Worm (Caenorhabditis elegans) whole organism, L1 larva: ENCODE measurements around the gene nhr-72.

Experiments
- C34B4.2 ChIP-seq: sonication (generic microtip); optimal IDR thresholded peaks from 2 replicates; lab custom pipeline; 2017; ENCODE audit warnings: mild to moderate bottlenecking, missing genetic modification characterization, missing compliant biosample characterization
- F16B12.6 ChIP-seq: fragments of 150-350 bp; optimal IDR thresholded peaks from 2 replicates; lab custom pipeline; 2014; ENCODE audit warnings: missing biosample characterization, missing genetic modification characterization
- Y116A8C.19 ChIP-seq: sonication (generic microtip); optimal IDR thresholded peaks from 2 replicates; lab custom pipeline; 2016; ENCODE audit warnings: missing compliant biosample characterization, missing genetic modification characterization, borderline replicate concordance
- alr-1 ChIP-seq: fragments of 200-800 bp; sonication (Bioruptor generic); optimal IDR thresholded peaks from 2 replicates; lab custom pipeline; 2018; ENCODE audit warnings: borderline replicate concordance, mild to moderate bottlenecking, missing genetic modification characterization, missing compliant biosample characterization
- ceh-88 ChIP-seq: fragments of 200-800 bp; sonication (Bioruptor generic); IDR thresholded peaks from 2 replicates; pipeline ENCODE4 v1.3.6; 2022; ENCODE audit warnings: missing genetic modification characterization, missing compliant biosample characterization
- ceh-90 ChIP-seq: sonication (generic microtip); optimal IDR thresholded peaks from 2 replicates; lab custom pipeline; 2016; ENCODE audit warnings: missing genetic modification characterization, missing compliant biosample characterization
- ces-1 ChIP-seq: fragments of 150-350 bp; optimal IDR thresholded peaks from 2 replicates; lab custom pipeline; 2014; ENCODE audit warnings: missing biosample characterization, missing genetic modification reagents, missing genetic modification characterization
- dsc-1 ChIP-seq: sonication (generic microtip); optimal IDR thresholded peaks from 2 replicates; lab custom pipeline; 2016; ENCODE audit warnings: mild to moderate bottlenecking, missing genetic modification characterization, missing compliant biosample characterization
- efl-3 ChIP-seq: fragments of 200-800 bp; sonication (Bioruptor generic); optimal IDR thresholded peaks from 2 replicates; lab custom pipeline; 2018; ENCODE audit warnings: mild to moderate bottlenecking, missing genetic modification characterization, missing compliant biosample characterization
- egl-13 ChIP-seq: sonication (generic microtip); optimal IDR thresholded peaks from 2 replicates; lab custom pipeline; 2016; ENCODE audit warnings: missing genotype, missing genetic modification reagents, missing genetic modification characterization, missing compliant biosample characterization
- egl-27 ChIP-seq, 2 experiments: fragments of 150-350 bp in 1 of 2; sonication (generic microtip); optimal IDR thresholded peaks; 3 replicates each; lab custom pipeline; 2017 to 2018; ENCODE audit warnings: missing biosample characterization in 2 of 2, missing genetic modification characterization in 2 of 2, missing genetic modification reagents in 2 of 2
- fkh-10 ChIP-seq: sonication (generic microtip); optimal IDR thresholded peaks from 2 replicates; lab custom pipeline; 2017; ENCODE audit warnings: missing biosample characterization, missing genetic modification reagents, missing genetic modification characterization
- jun-1 ChIP-seq: fragments of 150-350 bp; optimal IDR thresholded peaks from 2 replicates; lab custom pipeline; 2014; ENCODE audit warnings: missing biosample characterization, missing genetic modification reagents, missing genetic modification characterization
- lin-15B ChIP-seq: fragments of 150-350 bp; sonication (generic microtip); optimal IDR thresholded peaks from 3 replicates; lab custom pipeline; 2014; ENCODE audit warnings: missing biosample characterization, missing genetic modification characterization
- lin-39 ChIP-seq: fragments of 150-350 bp; optimal IDR thresholded peaks from 2 replicates; lab custom pipeline; 2014; ENCODE audit warnings: missing biosample characterization, missing genetic modification reagents, missing genetic modification characterization
- lsy-2 ChIP-seq, 2 experiments: fragments of 150-350 bp; optimal IDR thresholded peaks; 2 replicates each; lab custom pipeline; 2014; ENCODE audit warnings: missing biosample characterization in 2 of 2, missing genetic modification characterization in 2 of 2
- mab-9 ChIP-seq: fragments of 200-800 bp; sonication (Bioruptor generic); IDR thresholded peaks from 2 replicates; pipeline ENCODE4 v1.3.6; 2022; ENCODE audit warnings: missing genetic modification reagents, missing genetic modification characterization, missing compliant biosample characterization
- mep-1 ChIP-seq: fragments of 150-350 bp; optimal IDR thresholded peaks from 2 replicates; lab custom pipeline; 2014; ENCODE audit warnings: missing biosample characterization, missing genetic modification characterization
- nhr-237 ChIP-seq: fragments of 150-350 bp; optimal IDR thresholded peaks from 2 replicates; lab custom pipeline; 2014; ENCODE audit warnings: missing biosample characterization, missing genetic modification characterization
- nhr-47 ChIP-seq: sonication (generic microtip); optimal IDR thresholded peaks from 2 replicates; lab custom pipeline; 2016; ENCODE audit warnings: mild to moderate bottlenecking, missing genetic modification characterization, moderate library complexity, missing compliant biosample characterization
- nhr-76 ChIP-seq: sonication (generic microtip); optimal IDR thresholded peaks from 2 replicates; lab custom pipeline; 2017; ENCODE audit warnings: missing biosample characterization, missing genetic modification characterization
- nhr-85 ChIP-seq: sonication (generic microtip); peaks from one replicate; lab custom pipeline; 2016; ENCODE audit warnings: missing genetic modification characterization, inconsistent platforms, missing compliant biosample characterization
- nhr-90 ChIP-seq: sonication (generic microtip); optimal IDR thresholded peaks from 2 replicates; lab custom pipeline; 2016; ENCODE audit warnings: mild to moderate bottlenecking, missing genetic modification characterization, missing compliant biosample characterization; ENCODE audit not compliant: poor library complexity
- pqm-1 ChIP-seq: sonication (generic microtip); optimal IDR thresholded peaks from 3 replicates; lab custom pipeline; 2017; ENCODE audit warnings: missing biosample characterization, missing genetic modification characterization
- rnt-1 ChIP-seq: sonication (generic microtip); optimal IDR thresholded peaks from 2 replicates; lab custom pipeline; 2016; ENCODE audit warnings: mild to moderate bottlenecking, missing genetic modification characterization, moderate library complexity, missing compliant biosample characterization
- snu-23 ChIP-seq: sonication (generic microtip); optimal IDR thresholded peaks from 2 replicates; lab custom pipeline; 2016; ENCODE audit warnings: missing genetic modification characterization, missing compliant biosample characterization
- sox-4 ChIP-seq: sonication (generic microtip); optimal IDR thresholded peaks from 2 replicates; lab custom pipeline; 2016; ENCODE audit warnings: missing genetic modification characterization, missing compliant biosample characterization
- tbx-2 ChIP-seq: sonication (generic microtip); optimal IDR thresholded peaks from 2 replicates; lab custom pipeline; 2016; ENCODE audit warnings: missing genetic modification characterization, missing compliant biosample characterization
- tlp-1 ChIP-seq: fragments of 150-350 bp; optimal IDR thresholded peaks from 2 replicates; lab custom pipeline; 2014; ENCODE audit warnings: missing biosample characterization, missing genetic modification characterization
- unc-130 ChIP-seq: fragments of 150-350 bp; optimal IDR thresholded peaks from 2 replicates; lab custom pipeline; 2017; ENCODE audit warnings: missing biosample characterization, missing genetic modification characterization, inconsistent platforms
- unc-30 ChIP-seq: sonication (generic microtip); optimal IDR thresholded peaks from 2 replicates; lab custom pipeline; 2017; ENCODE audit warnings: missing biosample characterization, missing genetic modification characterization
- ztf-4 ChIP-seq: fragments of 150-350 bp; optimal IDR thresholded peaks from 2 replicates; lab custom pipeline; 2014; ENCODE audit warnings: missing biosample characterization, missing genetic modification characterization

nhr-72 gene

DNA sequence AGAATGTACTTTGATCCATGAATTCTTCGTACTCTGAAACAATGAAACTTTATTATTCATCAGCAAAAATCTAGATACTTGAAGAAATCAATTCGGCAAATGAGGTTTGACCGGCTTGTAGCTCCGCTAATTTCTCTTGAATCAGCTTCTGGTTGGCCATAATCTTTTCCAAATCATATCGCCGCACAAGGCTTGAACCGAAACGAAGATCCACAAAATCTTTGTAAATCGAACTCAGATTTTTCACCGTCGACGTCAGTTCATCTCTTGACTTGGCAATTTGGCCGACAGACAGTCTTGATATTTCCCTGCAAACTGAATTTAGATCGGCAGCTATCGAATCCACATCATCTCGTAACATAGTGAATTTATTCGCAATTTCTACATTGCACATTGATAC, 45.0 kb downstream of the nhr-72 start:
- TF ChIP-seq ceh-88 (GFP tag; lab: Robert Waterston, UW), result no peak
- no peak for TF ChIP-seq nhr-85 (tag; lab: Kevin White, UChicago)
- TF ChIP-seq fkh-10 (GFP tag; lab: Kevin White, UChicago), result no peak
- TF ChIP-seq nhr-237 (tag; lab: Kevin White, UChicago), result no peak
- no peak for TF ChIP-seq ces-1
- no peak for TF ChIP-seq sox-4
- TF ChIP-seq lin-15B (tag; lab: Kevin White, UChicago), result no peak
- TF ChIP-seq nhr-76 (tag; lab: Kevin White, UChicago), result no peak
- no peak for TF ChIP-seq ztf-4
- no peak for TF ChIP-seq mab-9 (GFP tag; lab: Robert Waterston, UW)
- TF ChIP-seq pqm-1 (tag; lab: Kevin White, UChicago), result no peak
- TF ChIP-seq egl-13 (tag; lab: Kevin White, UChicago), result no peak
- TF ChIP-seq mep-1 (tag; lab: Kevin White, UChicago), result no peak
- TF ChIP-seq alr-1 (tag; lab: Kevin White, UChicago), result no peak
- TF ChIP-seq efl-3, result no peak

DNA sequence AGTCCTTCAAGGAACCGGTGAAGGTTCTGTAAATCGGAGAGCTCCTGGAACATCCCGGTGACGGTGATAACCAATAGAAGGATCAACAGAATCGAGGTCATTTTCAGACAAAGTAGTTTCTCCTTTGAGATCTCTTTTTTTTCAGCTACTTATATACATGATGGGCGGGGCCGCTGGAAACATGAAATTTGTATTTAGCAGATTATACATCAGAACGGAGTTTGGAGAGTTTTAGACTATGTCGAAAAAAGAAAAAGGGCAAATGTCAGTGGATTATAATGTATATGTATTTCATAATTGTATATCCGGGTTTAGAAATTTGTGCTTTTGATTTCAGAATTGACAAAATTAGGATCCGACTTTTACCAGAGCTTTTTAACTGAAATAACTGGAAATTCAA, 47.3 kb downstream of the nhr-72 start, which contains the start of gene ins-32:
TSS of gene ins-32 (minus strand) at position 101 of the 400 bp plus-strand sequence.
- TF ChIP-seq ces-1 (no peak), tlp-1 (tag; lab: Kevin White, UChicago) (no peak), dsc-1 (tag; lab: Kevin White, UChicago) (no peak), tbx-2 (tag; lab: Kevin White, UChicago) (no peak), nhr-47 (tag; lab: Kevin White, UChicago) (no peak), nhr-90 (tag; lab: Kevin White, UChicago) (no peak), C34B4.2 (no peak), unc-30 (tag; lab: Kevin White, UChicago) (no peak), snu-23 (GFP tag; lab: Kevin White, UChicago) (no peak), egl-27 (tag; optimal IDR thresholded peaks at IDR 0.05; lab: Kevin White, UChicago) (no peak), pqm-1 (tag; lab: Kevin White, UChicago) (no peak), unc-130 (tag; lab: Kevin White, UChicago) (no peak), lin-39 (no peak), lsy-2 (tag; optimal IDR thresholded peaks at IDR 0.05; lab: Kevin White, UChicago) (no peak), Y116A8C.19 (tag; lab: Kevin White, UChicago) (no peak), rnt-1 (no peak), nhr-237 (tag; lab: Kevin White, UChicago) (no peak), F16B12.6 (tag; lab: Kevin White, UChicago) (no peak), jun-1 (tag; lab: Kevin White, UChicago) (no peak), ceh-90 (tag; lab: Kevin White, UChicago) (no peak)
- TF ChIP-seq, all 84 proteins: peak for 0
